Fruit fly (Drosophila melanogaster): Measurements from ENCODE around the gene CG10516.

DNA sequence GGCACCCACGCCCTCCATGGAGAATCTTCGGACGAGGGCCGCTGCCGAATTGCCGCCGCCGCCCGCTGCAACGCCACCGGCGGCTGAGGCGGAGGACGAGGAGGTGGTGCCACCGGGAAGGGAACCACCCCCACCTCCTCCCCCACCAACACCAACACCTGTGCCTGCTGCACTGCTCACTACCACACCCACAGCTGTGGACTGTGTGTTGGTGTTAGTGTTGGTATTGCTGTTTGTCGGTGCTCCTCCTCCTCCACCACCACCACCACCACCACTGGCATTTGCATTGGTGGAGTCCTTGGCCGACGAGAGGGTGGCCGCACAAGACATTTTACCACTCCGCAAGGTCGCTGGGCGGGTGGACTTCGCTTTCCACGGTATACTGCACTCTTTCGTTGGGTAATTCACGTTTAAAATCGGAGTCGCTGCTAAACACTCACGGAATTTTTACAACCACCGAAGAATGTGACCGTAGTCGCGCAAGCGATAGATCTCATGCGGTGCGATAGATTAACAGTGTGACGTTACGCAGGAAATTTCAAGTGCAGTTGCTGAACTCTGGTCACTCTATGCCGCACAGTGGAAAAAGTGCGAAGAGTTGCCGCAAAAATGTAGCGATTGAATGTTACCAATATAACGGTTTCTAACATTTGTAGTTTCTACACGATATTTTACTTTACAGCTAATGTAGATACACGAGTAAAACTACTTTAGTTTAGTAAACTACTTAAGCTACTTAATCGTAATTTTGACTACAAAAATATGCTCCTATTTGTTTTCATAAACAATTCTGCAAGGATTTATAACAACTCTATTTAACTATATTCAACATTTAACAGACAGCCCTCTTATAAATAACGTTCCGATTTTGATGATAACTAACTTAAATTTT lies 43.6 kb downstream of the CG10516 start, which contains the start of gene mib1:
- no peak for TF ChIP-seq CG32264 (GFP tag; optimal IDR thresholded peaks at IDR 0.05)
- no peak for TF ChIP-seq OdsH (GFP tag; optimal IDR thresholded peaks at IDR 0.05)
- peak; percentile 63 for TF ChIP-seq N (GFP tag; optimal IDR thresholded peaks at IDR 0.05)
- TF ChIP-seq woc (GFP tag; optimal IDR thresholded peaks at IDR 0.05), result peak; percentile 88
- no peak for TF ChIP-seq br (GFP tag; optimal IDR thresholded peaks at IDR 0.05)
- no peak for TF ChIP-seq pan (optimal IDR thresholded peaks at IDR 0.05)
- TF ChIP-seq psq (GFP tag; optimal IDR thresholded peaks at IDR 0.05), result peak; percentile 29
- peak; percentile 14 for TF ChIP-seq Dif (GFP tag; optimal IDR thresholded peaks at IDR 0.05; ENCODE audit: partially characterized antibody)
- TF ChIP-seq HLH106 (tag; optimal IDR thresholded peaks at IDR 0.05), result peak; percentile 25
